Worm (Caenorhabditis elegans) whole organism, early embryonic: Measurements from ENCODE around the gene nono-1.

Experiments
- B0310.2 ChIP-seq: sonication (generic microtip); optimal IDR thresholded peaks from 2 replicates; lab custom pipeline; 2016; ENCODE audit warnings: mild to moderate bottlenecking, missing genetic modification characterization, missing compliant biosample characterization
- F13C5.2 ChIP-seq: sonication (generic microtip); optimal IDR thresholded peaks from 2 replicates; lab custom pipeline; 2017; ENCODE audit warnings: mild to moderate bottlenecking, missing genetic modification characterization, inconsistent platforms, missing compliant biosample characterization
- aly-1 ChIP-seq: sonication (generic microtip); optimal IDR thresholded peaks from 2 replicates; lab custom pipeline; 2016; ENCODE audit warnings: missing genetic modification characterization, missing compliant biosample characterization
- ama-1 ChIP-seq: fragments of 150-350 bp; optimal IDR thresholded peaks from 2 replicates; lab custom pipeline; 2014
- ceh-13 ChIP-seq: fragments of 200-800 bp; sonication (Bioruptor generic); optimal IDR thresholded peaks from 2 replicates; lab custom pipeline; 2018; ENCODE audit warnings: mild to moderate bottlenecking, missing genetic modification characterization, missing compliant biosample characterization
- ceh-36 ChIP-seq: sonication (generic microtip); optimal IDR thresholded peaks from 2 replicates; lab custom pipeline; 2016; ENCODE audit warnings: missing genetic modification characterization, inconsistent platforms, missing compliant biosample characterization
- ets-7 ChIP-seq: sonication (generic microtip); optimal IDR thresholded peaks from 2 replicates; lab custom pipeline; 2016; ENCODE audit warnings: missing genotype, missing genetic modification characterization, missing compliant biosample characterization
- flt-1 ChIP-seq: fragments of 200-800 bp; sonication (Bioruptor generic); IDR thresholded peaks from 2 replicates; pipeline ENCODE4 v1.3.6; 2022; ENCODE audit warnings: missing genetic modification characterization, missing compliant biosample characterization
- hmbx-1 ChIP-seq: sonication (generic microtip); optimal IDR thresholded peaks from 2 replicates; lab custom pipeline; 2016; ENCODE audit warnings: mild to moderate bottlenecking, missing genetic modification characterization, missing compliant biosample characterization
- hmg-4 ChIP-seq: fragments of 200-800 bp; sonication (Bioruptor generic); optimal IDR thresholded peaks from 2 replicates; lab custom pipeline; 2018; ENCODE audit warnings: mild to moderate bottlenecking, missing genetic modification characterization, missing compliant biosample characterization
- hnd-1 ChIP-seq: sonication (generic microtip); optimal IDR thresholded peaks from 2 replicates; lab custom pipeline; 2016; ENCODE audit warnings: missing genetic modification characterization, missing compliant biosample characterization
- pes-1 ChIP-seq: fragments of 200-800 bp; sonication (Bioruptor generic); IDR thresholded peaks from 2 replicates; pipeline ENCODE4 v1.3.6; 2022; ENCODE audit warnings: missing genetic modification reagents, missing genetic modification characterization, missing compliant biosample characterization
- scrt-1 ChIP-seq: fragments of 200-800 bp; sonication (Bioruptor generic); IDR thresholded peaks from 2 replicates; pipeline ENCODE4 v1.3.6; 2022; ENCODE audit warnings: missing genetic modification characterization, missing compliant biosample characterization
- sea-1 ChIP-seq: fragments of 200-800 bp; sonication (Bioruptor generic); conservative IDR thresholded peaks from 2 replicates; pipeline ENCODE4 v1.3.6; 2022; ENCODE audit warnings: missing genetic modification characterization, missing compliant biosample characterization
- tbx-11 ChIP-seq: fragments of 200-800 bp; sonication (Bioruptor generic); IDR thresholded peaks from 2 replicates; pipeline ENCODE4 v1.3.6; 2022; ENCODE audit warnings: missing genetic modification characterization, missing compliant biosample characterization
- tbx-37 ChIP-seq: fragments of 200-800 bp; sonication (Bioruptor generic); conservative IDR thresholded peaks from 2 replicates; pipeline ENCODE4 v1.3.6; 2022; ENCODE audit warnings: missing genetic modification reagents, missing genetic modification characterization, missing compliant biosample characterization
- tra-4 ChIP-seq: sonication (generic microtip); optimal IDR thresholded peaks from 2 replicates; lab custom pipeline; 2017; ENCODE audit warnings: missing genetic modification characterization, missing compliant biosample characterization

The nono-1 gene

ce11 chrIII:5982753-5983390 is 24.8 kb upstream of the nono-1 start:
- TF ChIP-seq hmbx-1 (tag; lab: Kevin White, UChicago) (no peak), ama-1 (lab: Kevin White, UChicago) (no peak), tbx-11 (GFP tag; lab: Robert Waterston, UW) (no peak), ceh-13 (GFP tag; lab: Kevin White, UChicago) (no peak), sea-1 (GFP tag; lab: Robert Waterston, UW) (no peak), ceh-36 (tag; lab: Kevin White, UChicago) (no peak), F13C5.2 (tag; lab: Kevin White, UChicago) (no peak), hmg-4 (no peak), ets-7 (tag; lab: Kevin White, UChicago) (no peak), aly-1 (no peak), tbx-37 (no peak), scrt-1 (GFP tag; lab: Robert Waterston, UW) (no peak), flt-1 (no peak), B0310.2 (tag; lab: Kevin White, UChicago) (no peak)

- no peak for TF ChIP-seq flt-1
- TF ChIP-seq scrt-1 (GFP tag; lab: Robert Waterston, UW): no peak
- TF ChIP-seq F13C5.2 (tag; lab: Kevin White, UChicago): no peak
- no peak for TF ChIP-seq hmbx-1 (tag; lab: Kevin White, UChicago)
These were observed 24.0 kb upstream of the nono-1 start, which contains the start of gene frm-2 for ce11 chrIII:5982026-5982425. Gene frm-2, minus strand, starts transcription at chrIII:5982126.

- no peak for TF ChIP-seq ets-7 (tag; lab: Kevin White, UChicago)
- TF ChIP-seq ama-1 (lab: Kevin White, UChicago): no peak
These were observed 23.4 kb upstream of the nono-1 start for ce11 chrIII:5981407-5981806.

ce11 chrIII:5980274-5980918 is 22.4 kb upstream of the nono-1 start:
- peak; percentile 18 for TF ChIP-seq hmg-4
- no peak for TF ChIP-seq F13C5.2 (tag; lab: Kevin White, UChicago)

- TF ChIP-seq B0310.2 (tag; lab: Kevin White, UChicago): no peak
These were observed 18.0 kb upstream of the nono-1 start for ce11 chrIII:5976021-5976420.

- TF ChIP-seq tbx-37 (no peak), sea-1 (GFP tag; lab: Robert Waterston, UW) (no peak)
These were observed 17.1 kb upstream of the nono-1 start, which contains the start of gene mlp-1 for ce11 chrIII:5975005-5975730. Gene mlp-1, minus strand, starts transcription at chrIII:5975055.

- TF ChIP-seq scrt-1 (GFP tag; lab: Robert Waterston, UW): no peak
- no peak for TF ChIP-seq sea-1 (GFP tag; lab: Robert Waterston, UW)
- TF ChIP-seq pes-1 (GFP tag; lab: Robert Waterston, UW): no peak
- no peak for TF ChIP-seq aly-1
- TF ChIP-seq ceh-36 (tag; lab: Kevin White, UChicago): no peak
- TF ChIP-seq tra-4 (tag; lab: Kevin White, UChicago): no peak
- TF ChIP-seq hnd-1 (tag; lab: Kevin White, UChicago): no peak
These were observed 9.6 kb upstream of the nono-1 start for ce11 chrIII:5967640-5968039.

- TF ChIP-seq sea-1 (GFP tag; lab: Robert Waterston, UW): no peak
These were observed 7.9 kb upstream of the nono-1 start, which contains the start of gene dct-6 for ce11 chrIII:5965839-5966463. Gene dct-6, plus strand, starts transcription at chrIII:5966413.

ce11 chrIII:5965368-5965767 is 7.3 kb upstream of the nono-1 start:
- TF ChIP-seq flt-1: no peak
- TF ChIP-seq tra-4 (tag; lab: Kevin White, UChicago): no peak
- no peak for TF ChIP-seq sea-1 (GFP tag; lab: Robert Waterston, UW)
- no peak for TF ChIP-seq ceh-13 (GFP tag; lab: Kevin White, UChicago)
- TF ChIP-seq hmg-4: no peak
- TF ChIP-seq ets-7 (tag; lab: Kevin White, UChicago): no peak
- TF ChIP-seq tbx-11 (GFP tag; lab: Robert Waterston, UW): no peak
- no peak for TF ChIP-seq pes-1 (GFP tag; lab: Robert Waterston, UW)
- no peak for TF ChIP-seq tbx-37
- no peak for TF ChIP-seq aly-1
- no peak for TF ChIP-seq ceh-36 (tag; lab: Kevin White, UChicago)
- TF ChIP-seq hnd-1 (tag; lab: Kevin White, UChicago): no peak
- no peak for TF ChIP-seq B0310.2 (tag; lab: Kevin White, UChicago)
- TF ChIP-seq scrt-1 (GFP tag; lab: Robert Waterston, UW): no peak
- TF ChIP-seq F13C5.2 (tag; lab: Kevin White, UChicago): no peak
- TF ChIP-seq ama-1 (lab: Kevin White, UChicago): no peak
- TF ChIP-seq hmbx-1 (tag; lab: Kevin White, UChicago): no peak
